Worm (Caenorhabditis elegans) whole organism, young adult: ENCODE results near the gene T16G1.4.

Experiments used
- B0035.1 ChIP-seq: sonication (generic microtip); optimal IDR thresholded peaks from 2 replicates; lab custom pipeline; 2016; ENCODE audit warnings: missing genetic modification characterization, mild to moderate bottlenecking, missing compliant biosample characterization, missing genotype, missing genetic modification reagents
- C06A6.2 ChIP-seq: fragments of 200-800 bp; sonication (Bioruptor generic); conservative IDR thresholded peaks from 2 replicates; pipeline ENCODE4 v1.3.6; 2022; ENCODE audit warnings: missing genetic modification characterization, missing compliant biosample characterization
- F57A8.1 ChIP-seq: fragments of 200-800 bp; sonication (Bioruptor generic); optimal IDR thresholded peaks from 2 replicates; lab custom pipeline; 2018; ENCODE audit warnings: mild to moderate bottlenecking, missing genetic modification characterization, moderate library complexity, missing compliant biosample characterization
- K11D2.4 ChIP-seq: fragments of 200-800 bp; sonication (Bioruptor generic); IDR thresholded peaks from 2 replicates; pipeline ENCODE4 v1.3.6; 2022; ENCODE audit warnings: missing genetic modification reagents, missing genetic modification characterization, missing compliant biosample characterization
- K12H6.12 ChIP-seq: fragments of 200-800 bp; sonication (Bioruptor generic); optimal IDR thresholded peaks from 2 replicates; lab custom pipeline; 2018; ENCODE audit warnings: mild to moderate bottlenecking, missing genetic modification characterization, missing compliant biosample characterization
- T26A5.8 ChIP-seq: sonication (generic microtip); optimal IDR thresholded peaks from 2 replicates; lab custom pipeline; 2016; ENCODE audit warnings: missing genetic modification characterization, missing compliant biosample characterization
- Y53F4B.3 ChIP-seq: fragments of 200-800 bp; sonication (Bioruptor generic); IDR thresholded peaks from 2 replicates; pipeline ENCODE4 v1.3.6; 2022; ENCODE audit warnings: missing genetic modification reagents, missing genetic modification characterization, missing compliant biosample characterization
- aptf-2 ChIP-seq: fragments of 200-800 bp; sonication (Bioruptor generic); conservative IDR thresholded peaks from 2 replicates; pipeline ENCODE4 v1.3.6; 2022; ENCODE audit warnings: missing genetic modification reagents, missing genetic modification characterization, missing compliant biosample characterization
- aptf-3 ChIP-seq: fragments of 200-800 bp; sonication (Bioruptor generic); IDR thresholded peaks from 2 replicates; pipeline ENCODE4 v1.3.6; 2022; ENCODE audit warnings: missing genetic modification characterization, missing compliant biosample characterization
- athp-1 ChIP-seq: sonication (generic microtip); optimal IDR thresholded peaks from 2 replicates; lab custom pipeline; 2017; ENCODE audit warnings: mild to moderate bottlenecking, missing genetic modification characterization, missing compliant biosample characterization
- bed-1 ChIP-seq: fragments of 200-800 bp; sonication (Bioruptor generic); IDR thresholded peaks from 2 replicates; pipeline ENCODE4 v1.3.6; 2022; ENCODE audit warnings: missing genetic modification reagents, missing genetic modification characterization, missing compliant biosample characterization
- ccch-3 ChIP-seq: fragments of 200-800 bp; sonication (Bioruptor generic); optimal IDR thresholded peaks from 2 replicates; lab custom pipeline; 2018; ENCODE audit warnings: mild to moderate bottlenecking, missing genetic modification characterization, missing compliant biosample characterization
- cebp-2 ChIP-seq: fragments of 200-800 bp; sonication (Bioruptor generic); IDR thresholded peaks from 2 replicates; pipeline ENCODE4 v1.3.6; 2022; ENCODE audit warnings: missing genetic modification characterization, missing compliant biosample characterization
- ceh-27 ChIP-seq: fragments of 200-800 bp; sonication (Bioruptor generic); optimal IDR thresholded peaks from 2 replicates; lab custom pipeline; 2018; ENCODE audit warnings: mild to moderate bottlenecking, missing genetic modification characterization, moderate library complexity, missing compliant biosample characterization
- ceh-58 ChIP-seq: fragments of 200-800 bp; sonication (Bioruptor generic); IDR thresholded peaks from 2 replicates; pipeline ENCODE4 v1.3.6; 2022; ENCODE audit warnings: missing genetic modification characterization, missing compliant biosample characterization
- chd-7 ChIP-seq: sonication (generic microtip); optimal IDR thresholded peaks from 2 replicates; lab custom pipeline; 2016; ENCODE audit warnings: mild to moderate bottlenecking, missing genetic modification characterization, moderate library complexity, missing compliant biosample characterization
- dpl-1 ChIP-seq: fragments of 150-350 bp; optimal IDR thresholded peaks from 2 replicates; lab custom pipeline; 2014; ENCODE audit warnings: missing biosample characterization, missing genetic modification reagents, missing genetic modification characterization
- egl-44 ChIP-seq: fragments of 200-800 bp; sonication (Bioruptor generic); IDR thresholded peaks from 2 replicates; pipeline ENCODE4 v1.3.6; 2022; ENCODE audit warnings: missing genetic modification reagents, missing genetic modification characterization, missing compliant biosample characterization
- egrh-3 ChIP-seq: fragments of 200-800 bp; sonication (Bioruptor generic); IDR thresholded peaks from 2 replicates; pipeline ENCODE4 v1.3.6; 2022; ENCODE audit warnings: missing genetic modification reagents, missing genetic modification characterization, missing compliant biosample characterization
- fkh-3 ChIP-seq: sonication (generic microtip); optimal IDR thresholded peaks from 2 replicates; lab custom pipeline; 2016; ENCODE audit warnings: mild to moderate bottlenecking, missing genetic modification characterization, missing compliant biosample characterization
- gei-17 ChIP-seq: fragments of 200-800 bp; sonication (Bioruptor generic); optimal IDR thresholded peaks from 2 replicates; lab custom pipeline; 2018; ENCODE audit warnings: mild to moderate bottlenecking, missing genetic modification characterization, missing compliant biosample characterization
- him-1 ChIP-seq: sonication (generic microtip); optimal IDR thresholded peaks from 2 replicates; lab custom pipeline; 2016; ENCODE audit warnings: missing genotype, missing genetic modification reagents, missing genetic modification characterization, missing compliant biosample characterization
- hmg-20 ChIP-seq: fragments of 200-800 bp; sonication (Bioruptor generic); IDR thresholded peaks from 2 replicates; pipeline ENCODE4 v1.3.6; 2022; ENCODE audit warnings: missing genetic modification reagents, missing genetic modification characterization, missing compliant biosample characterization
- let-607 ChIP-seq, 2 experiments: fragments of 200-800 bp in 1 of 2; sonication (Bioruptor generic) in 1 of 2; sonication (generic microtip) in 1 of 2; optimal IDR thresholded peaks; 2 replicates each; lab custom pipeline; 2016 to 2018; ENCODE audit warnings: mild to moderate bottlenecking in 2 of 2, missing compliant biosample characterization in 2 of 2, missing genetic modification characterization in 2 of 2, moderate library complexity in 2 of 2, missing genotype in 1 of 2
- lin-54 ChIP-seq: fragments of 200-800 bp; sonication (Bioruptor generic); optimal IDR thresholded peaks from 2 replicates; lab custom pipeline; 2018; ENCODE audit warnings: mild to moderate bottlenecking, missing genetic modification characterization, missing compliant biosample characterization
- lsy-27 ChIP-seq: sonication (generic microtip); optimal IDR thresholded peaks from 2 replicates; lab custom pipeline; 2017; ENCODE audit warnings: missing genetic modification characterization, mild to moderate bottlenecking, missing compliant biosample characterization, antibody characterized with exemption, missing genotype, borderline replicate concordance; ENCODE audit not compliant: insufficient read depth
- madf-10 ChIP-seq: sonication (generic microtip); optimal IDR thresholded peaks from 2 replicates; lab custom pipeline; 2016; ENCODE audit warnings: mild to moderate bottlenecking, missing genetic modification characterization, missing compliant biosample characterization
- madf-3 ChIP-seq: fragments of 200-800 bp; sonication (Bioruptor generic); IDR thresholded peaks from 2 replicates; pipeline ENCODE4 v1.3.6; 2022; ENCODE audit warnings: missing genetic modification reagents, missing genetic modification characterization, missing compliant biosample characterization
- mcd-1 ChIP-seq: fragments of 200-800 bp; sonication (Bioruptor generic); IDR thresholded peaks from 2 replicates; pipeline ENCODE4 v1.3.6; 2022; ENCODE audit warnings: missing genetic modification reagents, missing genetic modification characterization, missing compliant biosample characterization
- nfya-1 ChIP-seq: sonication (generic microtip); optimal IDR thresholded peaks from 2 replicates; lab custom pipeline; 2017; ENCODE audit warnings: antibody characterized with exemption, missing compliant biosample characterization, missing genetic modification characterization, borderline replicate concordance; ENCODE audit not compliant: insufficient read depth
- nhr-120 ChIP-seq: fragments of 200-800 bp; sonication (Bioruptor generic); IDR thresholded peaks from 2 replicates; pipeline ENCODE4 v1.3.6; 2022; ENCODE audit warnings: missing genetic modification characterization, missing compliant biosample characterization
- nhr-27 ChIP-seq: fragments of 200-800 bp; sonication (Bioruptor generic); optimal IDR thresholded peaks from 2 replicates; lab custom pipeline; 2018; ENCODE audit warnings: mild to moderate bottlenecking, missing genetic modification characterization, moderate library complexity, missing compliant biosample characterization
- rcor-1 ChIP-seq: fragments of 200-800 bp; sonication (Bioruptor generic); IDR thresholded peaks from 2 replicates; pipeline ENCODE4 v1.3.6; 2022; ENCODE audit warnings: missing genetic modification reagents, missing genetic modification characterization, missing compliant biosample characterization
- rec-8 ChIP-seq, 2 experiments: sonication (generic microtip); optimal IDR thresholded peaks; 2 replicates each; lab custom pipeline; 2016; ENCODE audit warnings: mild to moderate bottlenecking in 2 of 2, missing genetic modification characterization in 2 of 2, missing genetic modification reagents in 2 of 2, missing genotype in 2 of 2, missing biosample characterization in 1 of 2, missing compliant biosample characterization in 1 of 2, moderate library complexity in 1 of 2
- sdz-38 ChIP-seq: sonication (generic microtip); optimal IDR thresholded peaks from 2 replicates; lab custom pipeline; 2016; ENCODE audit warnings: missing genotype, missing genetic modification characterization, missing compliant biosample characterization
- sea-2 ChIP-seq: fragments of 200-800 bp; sonication (Bioruptor generic); IDR thresholded peaks from 2 replicates; pipeline ENCODE4 v1.3.6; 2022; ENCODE audit warnings: missing genetic modification characterization, missing compliant biosample characterization
- sptf-2 ChIP-seq: fragments of 200-800 bp; sonication (Bioruptor generic); optimal IDR thresholded peaks from 2 replicates; lab custom pipeline; 2018; ENCODE audit warnings: mild to moderate bottlenecking, missing genetic modification characterization, missing compliant biosample characterization
- tbx-9 ChIP-seq: sonication (generic microtip); optimal IDR thresholded peaks from 2 replicates; lab custom pipeline; 2016; ENCODE audit warnings: borderline replicate concordance, missing genetic modification characterization, inconsistent platforms, missing compliant biosample characterization
- tlf-1 ChIP-seq: fragments of 200-800 bp; sonication (Bioruptor generic); optimal IDR thresholded peaks from 2 replicates; lab custom pipeline; 2018; ENCODE audit warnings: mild to moderate bottlenecking, missing genetic modification characterization, missing compliant biosample characterization
- unc-62 ChIP-seq: fragments of 150-350 bp; optimal IDR thresholded peaks from 2 replicates; lab custom pipeline; 2014; ENCODE audit warnings: missing biosample characterization, missing genetic modification reagents, missing genetic modification characterization
- zim-3 ChIP-seq: sonication (generic microtip); optimal IDR thresholded peaks from 2 replicates; lab custom pipeline; 2017; ENCODE audit warnings: mild to moderate bottlenecking, missing genetic modification characterization, moderate library complexity, missing compliant biosample characterization
- ztf-6 ChIP-seq: fragments of 200-800 bp; sonication (Bioruptor generic); IDR thresholded peaks from 2 replicates; pipeline ENCODE4 v1.3.6; 2022; ENCODE audit warnings: missing genetic modification reagents, missing genetic modification characterization, missing compliant biosample characterization

T16G1.4 gene

ce11 chrV:12950812-12951528 is 9.3 kb upstream of the T16G1.4 start, which contains the start of the genes T16G1.9 and T16G1.18 (continued):
- TF ChIP-seq tbx-9 (tag; lab: Kevin White, UChicago) (no peak), sea-2 (GFP tag; lab: Robert Waterston, UW) (no peak), aptf-3 (GFP tag; lab: Robert Waterston, UW) (no peak), sptf-2 (GFP tag; lab: Kevin White, UChicago) (no peak), madf-3 (GFP tag; lab: Robert Waterston, UW) (no peak), athp-1 (tag; lab: Kevin White, UChicago) (no peak), rcor-1 (no peak), F57A8.1 (GFP tag; lab: Kevin White, UChicago) (no peak), fkh-3 (tag; lab: Kevin White, UChicago) (no peak), rec-8 (tag; optimal IDR thresholded peaks at IDR 0.05; lab: Kevin White, UChicago) (no peak), tlf-1 (GFP tag; lab: Kevin White, UChicago) (no peak), B0035.1 (no peak), egrh-3 (GFP tag; lab: Robert Waterston, UW) (no peak)

DNA sequence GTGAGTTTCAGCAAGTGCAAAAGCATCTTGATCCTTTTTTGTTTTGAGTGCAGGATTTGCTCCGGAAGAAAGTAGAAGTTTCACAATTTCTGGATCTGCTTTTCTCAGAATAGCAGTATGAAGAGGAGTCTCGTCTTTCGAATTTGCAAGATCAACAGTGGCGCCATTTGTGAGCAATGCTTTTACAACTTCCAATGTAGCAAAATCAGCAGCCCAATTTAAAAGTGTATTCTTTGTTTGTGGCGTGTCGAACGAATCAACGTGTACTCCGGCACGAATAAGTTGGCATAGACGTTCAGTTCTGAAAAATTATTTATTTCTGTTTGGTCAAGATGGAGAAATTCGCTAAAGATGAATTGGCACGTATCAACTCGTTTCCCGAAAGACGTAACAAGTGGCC is 8.0 kb upstream of the T16G1.4 start, which contains the start of gene T16G1.13:
Gene T16G1.13 (plus strand): TSS at position 301 of the 400 bp plus-strand sequence.
- TF ChIP-seq K11D2.4 (GFP tag; lab: Robert Waterston, UW) (no peak), lin-54 (GFP tag; lab: Kevin White, UChicago) (no peak), K12H6.12 (tag; lab: Kevin White, UChicago) (no peak), C06A6.2 (GFP tag; lab: Robert Waterston, UW) (no peak), sdz-38 (tag; lab: Kevin White, UChicago) (no peak), egrh-3 (GFP tag; lab: Robert Waterston, UW) (no peak), aptf-3 (GFP tag; lab: Robert Waterston, UW) (no peak), cebp-2 (GFP tag; lab: Robert Waterston, UW) (no peak), let-607 (tag; optimal IDR thresholded peaks at IDR 0.05; lab: Kevin White, UChicago) (no peak), ceh-58 (GFP tag; lab: Robert Waterston, UW) (no peak), mcd-1 (no peak), ccch-3 (no peak), hmg-20 (GFP tag; lab: Robert Waterston, UW) (no peak), tbx-9 (tag; lab: Kevin White, UChicago) (no peak), egl-44 (GFP tag; lab: Robert Waterston, UW) (no peak), nfya-1 (tag; lab: Kevin White, UChicago) (no peak), lsy-27 (tag; lab: Kevin White, UChicago) (no peak), madf-3 (GFP tag; lab: Robert Waterston, UW) (no peak)

DNA sequence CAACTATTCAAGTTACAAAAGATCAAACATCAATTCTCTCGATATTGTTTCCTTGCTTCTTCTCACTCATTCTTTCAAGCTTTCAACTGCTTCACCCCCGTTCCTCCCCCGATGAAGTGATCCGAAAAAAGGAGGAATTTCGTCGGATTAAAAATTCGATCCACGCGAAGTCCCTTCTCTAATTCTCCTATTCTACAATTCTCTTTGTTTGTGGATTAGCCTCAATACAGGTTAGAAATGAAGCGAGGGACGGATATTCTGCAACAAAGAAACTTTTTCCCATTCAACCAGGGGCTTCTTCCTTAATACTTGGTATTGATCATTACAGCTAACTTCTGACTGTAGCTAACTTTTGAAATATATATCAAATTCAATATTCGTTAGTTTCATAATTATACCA is 3.1 kb upstream of the T16G1.4 start, which contains the start of gene grl-2:
Gene grl-2 (plus strand): TSS at position 301 of the 400 bp plus-strand sequence.
- no peak for TF ChIP-seq sdz-38 (tag; lab: Kevin White, UChicago)
- no peak for TF ChIP-seq zim-3
- TF ChIP-seq T26A5.8 (tag; lab: Kevin White, UChicago), result no peak
- no peak for TF ChIP-seq nhr-120 (GFP tag; lab: Robert Waterston, UW)
- no peak for TF ChIP-seq aptf-2
- TF ChIP-seq rcor-1, result no peak
- no peak for TF ChIP-seq nhr-27 (tag; lab: Kevin White, UChicago)
- no peak for TF ChIP-seq bed-1 (GFP tag; lab: Robert Waterston, UW)
- no peak for TF ChIP-seq ztf-6 (GFP tag; lab: Robert Waterston, UW)
- no peak for TF ChIP-seq madf-10 (tag; lab: Kevin White, UChicago)
- no peak for TF ChIP-seq aptf-3 (GFP tag; lab: Robert Waterston, UW)
- TF ChIP-seq gei-17 (GFP tag; lab: Kevin White, UChicago), result no peak
- no peak for TF ChIP-seq chd-7
- no peak for TF ChIP-seq him-1 (tag; lab: Kevin White, UChicago)
- TF ChIP-seq let-607 (tag; optimal IDR thresholded peaks at IDR 0.05; lab: Kevin White, UChicago), result no peak
- TF ChIP-seq unc-62 (GFP tag; lab: Kevin White, UChicago), result no peak
- TF ChIP-seq ceh-27 (GFP tag; lab: Kevin White, UChicago), result no peak
- no peak for TF ChIP-seq dpl-1 (GFP tag; lab: Kevin White, UChicago)
- TF ChIP-seq Y53F4B.3, result no peak
- no peak for TF ChIP-seq mcd-1
